Fruit fly (Drosophila melanogaster): ENCODE data around the gene CG10919.

The CG10919 gene

dm6 chr3R:7798525-7798924 is 40.6 kb downstream of the CG10919 start, which contains the start of gene CG18744:
TSS of gene CG18744 (minus strand) at chr3R:7798771.
- TF ChIP-seq noc (tag; optimal IDR thresholded peaks at IDR 0.05), result peak; percentile 19

dm6 chr3R:7802693-7803092 is 44.8 kb downstream of the CG10919 start, which contains the start of gene CG3014:
TSS of gene CG3014 (minus strand) at chr3R:7802793.
- TF ChIP-seq noc (tag; optimal IDR thresholded peaks at IDR 0.05), result no peak

dm6 chr3R:7804332-7804731 is 46.4 kb downstream of the CG10919 start, which contains the start of gene CG18268:
TSS of gene CG18268 (minus strand) at chr3R:7804432.
- peak; percentile 36 for TF ChIP-seq noc (tag; optimal IDR thresholded peaks at IDR 0.05)
